Worm (Caenorhabditis elegans) whole organism, L4 larva: ENCODE results near the gene lpr-5.

ENCODE experiments used
- D1046.2 ChIP-seq: fragments of 200-800 bp; sonication (Bioruptor generic); IDR thresholded peaks from 2 replicates; pipeline ENCODE4 v1.3.6; 2022; ENCODE audit warnings: missing genetic modification characterization, missing compliant biosample characterization
- F44E2.7 ChIP-seq: fragments of 200-800 bp; sonication (Bioruptor generic); IDR thresholded peaks from 2 replicates; pipeline ENCODE4 v2.1.2; 2022; ENCODE audit warnings: missing genetic modification characterization, missing compliant biosample characterization
- F49E8.2 ChIP-seq: sonication (generic microtip); optimal IDR thresholded peaks from 2 replicates; lab custom pipeline; 2016; ENCODE audit warnings: missing compliant biosample characterization, mild to moderate bottlenecking, missing genetic modification characterization, borderline replicate concordance
- R02D3.7 ChIP-seq: fragments of 150-350 bp; sonication (generic microtip); optimal IDR thresholded peaks from 3 replicates; lab custom pipeline; 2014; ENCODE audit warnings: missing biosample characterization, missing genetic modification characterization
- Y75B8A.6 ChIP-seq: fragments of 200-800 bp; sonication (Bioruptor generic); IDR thresholded peaks from 2 replicates; pipeline ENCODE4 v1.3.6; 2022; ENCODE audit warnings: missing genetic modification reagents, missing genetic modification characterization, missing compliant biosample characterization
- attf-4 ChIP-seq: sonication (generic microtip); optimal IDR thresholded peaks from 3 replicates; lab custom pipeline; 2017; ENCODE audit warnings: missing biosample characterization, missing genetic modification characterization
- ceh-32 ChIP-seq: sonication (generic microtip); optimal IDR thresholded peaks from 2 replicates; lab custom pipeline; 2016; ENCODE audit warnings: mild to moderate bottlenecking, missing genetic modification characterization, missing compliant biosample characterization; ENCODE audit not compliant: poor library complexity
- daf-12 ChIP-seq: fragments of 150-350 bp; optimal IDR thresholded peaks from 2 replicates; lab custom pipeline; 2014; ENCODE audit warnings: missing biosample characterization, missing genetic modification reagents, missing genetic modification characterization
- daf-8 ChIP-seq: fragments of 200-800 bp; sonication (Bioruptor generic); IDR thresholded peaks from 2 replicates; pipeline ENCODE4 v1.3.6; 2022; ENCODE audit warnings: missing genetic modification characterization, missing compliant biosample characterization
- dmd-9 ChIP-seq: fragments of 200-800 bp; sonication (Bioruptor generic); IDR thresholded peaks from 2 replicates; pipeline ENCODE4 v1.3.6; 2022; ENCODE audit warnings: missing genetic modification reagents, missing genetic modification characterization, missing compliant biosample characterization
- dve-1 ChIP-seq: sonication (generic microtip); optimal IDR thresholded peaks from 2 replicates; lab custom pipeline; 2017; ENCODE audit warnings: antibody characterized with exemption, mild to moderate bottlenecking, missing genetic modification characterization, missing compliant biosample characterization; ENCODE audit not compliant: insufficient read depth
- egl-43 ChIP-seq: fragments of 200-800 bp; sonication (Bioruptor generic); IDR thresholded peaks from 2 replicates; pipeline ENCODE4 v1.3.6; 2022; ENCODE audit warnings: missing genetic modification reagents, missing genetic modification characterization, missing compliant biosample characterization
- fos-1 ChIP-seq: fragments of 150-350 bp; optimal IDR thresholded peaks from 2 replicates; lab custom pipeline; 2014; ENCODE audit warnings: missing biosample characterization, missing genetic modification characterization
- gei-8 ChIP-seq: fragments of 200-800 bp; sonication (Bioruptor generic); optimal IDR thresholded peaks from 2 replicates; lab custom pipeline; 2018; ENCODE audit warnings: mild to moderate bottlenecking, missing genetic modification characterization, missing compliant biosample characterization
- hmg-1.1 ChIP-seq: fragments of 200-800 bp; sonication (Bioruptor generic); IDR thresholded peaks from 2 replicates; pipeline ENCODE4 v1.3.6; 2022; ENCODE audit warnings: missing genetic modification reagents, missing genetic modification characterization, missing compliant biosample characterization
- lin-1 ChIP-seq: fragments of 200-800 bp; sonication (Bioruptor generic); IDR thresholded peaks from 2 replicates; pipeline ENCODE4 v1.3.6; 2022; ENCODE audit warnings: missing genetic modification reagents, missing genetic modification characterization, missing compliant biosample characterization
- lin-13 ChIP-seq: fragments of 150-350 bp; optimal IDR thresholded peaks from 2 replicates; lab custom pipeline; 2014; ENCODE audit warnings: missing biosample characterization, missing genetic modification reagents, missing genetic modification characterization
- lir-3 ChIP-seq: sonication (generic microtip); optimal IDR thresholded peaks from 2 replicates; lab custom pipeline; 2016; ENCODE audit warnings: mild to moderate bottlenecking, missing genetic modification characterization, missing compliant biosample characterization
- madf-5 ChIP-seq, 2 experiments: fragments of 200-800 bp; sonication (Bioruptor generic); IDR thresholded peaks; 2 replicates each; pipeline ENCODE4 v1.3.6; 2022; ENCODE audit warnings: missing compliant biosample characterization in 2 of 2, missing genetic modification characterization in 2 of 2
- madf-9 ChIP-seq: fragments of 200-800 bp; sonication (Bioruptor generic); conservative IDR thresholded peaks from 2 replicates; pipeline ENCODE4 v1.3.6; 2022; ENCODE audit warnings: missing genetic modification reagents, missing genetic modification characterization, missing compliant biosample characterization
- mes-2 ChIP-seq: sonication (generic microtip); optimal IDR thresholded peaks from 2 replicates; lab custom pipeline; 2016; ENCODE audit warnings: missing genotype, mild to moderate bottlenecking, missing genetic modification characterization, missing compliant biosample characterization; ENCODE audit not compliant: poor library complexity, severe bottlenecking
- mxl-2 ChIP-seq: fragments of 200-800 bp; sonication (Bioruptor generic); conservative IDR thresholded peaks from 2 replicates; pipeline ENCODE4 v1.3.6; 2022; ENCODE audit warnings: missing genetic modification reagents, missing genetic modification characterization, missing compliant biosample characterization
- mxl-3 ChIP-seq: fragments of 200-800 bp; sonication (Bioruptor generic); optimal IDR thresholded peaks from 2 replicates; lab custom pipeline; 2018; ENCODE audit warnings: mild to moderate bottlenecking, missing genetic modification characterization, missing compliant biosample characterization
- nhr-10 ChIP-seq: fragments of 150-350 bp; optimal IDR thresholded peaks from 2 replicates; lab custom pipeline; 2014; ENCODE audit warnings: missing biosample characterization, missing genetic modification characterization
- nhr-11 ChIP-seq: fragments of 150-350 bp; optimal IDR thresholded peaks from 2 replicates; lab custom pipeline; 2014; ENCODE audit warnings: missing biosample characterization, missing genetic modification characterization
- nhr-28 ChIP-seq: fragments of 150-350 bp; optimal IDR thresholded peaks from 2 replicates; lab custom pipeline; 2014; ENCODE audit warnings: missing biosample characterization, missing genetic modification characterization
- nhr-48 ChIP-seq: sonication (generic microtip); optimal IDR thresholded peaks from 2 replicates; lab custom pipeline; 2016; ENCODE audit warnings: mild to moderate bottlenecking, missing genetic modification characterization, missing compliant biosample characterization
- nhr-6 ChIP-seq: fragments of 150-350 bp; optimal IDR thresholded peaks from 2 replicates; lab custom pipeline; 2014; ENCODE audit warnings: missing biosample characterization, missing genetic modification characterization
- nhr-76 ChIP-seq: fragments of 150-350 bp; optimal IDR thresholded peaks from 2 replicates; lab custom pipeline; 2014; ENCODE audit warnings: missing biosample characterization, missing genetic modification characterization
- php-3 ChIP-seq: fragments of 200-800 bp; sonication (Bioruptor generic); IDR thresholded peaks from 2 replicates; pipeline ENCODE4 v1.3.6; 2022; ENCODE audit warnings: missing genetic modification reagents, missing genetic modification characterization, missing compliant biosample characterization
- pqm-1 ChIP-seq: sonication (generic microtip); optimal IDR thresholded peaks from 2 replicates; lab custom pipeline; 2017; ENCODE audit warnings: missing biosample characterization, missing genetic modification characterization
- rbr-2 ChIP-seq: sonication (generic microtip); optimal IDR thresholded peaks from 2 replicates; lab custom pipeline; 2016; ENCODE audit warnings: missing genotype, missing genetic modification characterization, missing compliant biosample characterization
- saeg-2 ChIP-seq: fragments of 200-800 bp; sonication (Bioruptor generic); IDR thresholded peaks from 2 replicates; pipeline ENCODE4 v1.3.6; 2022; ENCODE audit warnings: missing genetic modification reagents, missing genetic modification characterization, missing compliant biosample characterization
- set-16 ChIP-seq: fragments of 200-800 bp; sonication (Bioruptor generic); IDR thresholded peaks from 2 replicates; pipeline ENCODE4 v1.3.6; 2022; ENCODE audit warnings: missing genetic modification reagents, missing genetic modification characterization, missing compliant biosample characterization
- snpc-1.2 ChIP-seq: fragments of 200-800 bp; sonication (Bioruptor generic); IDR thresholded peaks from 2 replicates; pipeline ENCODE4 v1.3.6; 2022; ENCODE audit warnings: missing genetic modification reagents, missing genetic modification characterization, missing compliant biosample characterization
- spr-3 ChIP-seq: fragments of 200-800 bp; sonication (Bioruptor generic); optimal IDR thresholded peaks from 2 replicates; lab custom pipeline; 2018; ENCODE audit warnings: mild to moderate bottlenecking, missing genetic modification characterization, missing compliant biosample characterization
- tag-97 ChIP-seq: fragments of 200-800 bp; sonication (Bioruptor generic); IDR thresholded peaks from 2 replicates; pipeline ENCODE4 v1.3.6; 2022; ENCODE audit warnings: missing genetic modification characterization, missing compliant biosample characterization
- tra-1 ChIP-seq: fragments of 200-800 bp; sonication (Bioruptor generic); IDR thresholded peaks from 2 replicates; pipeline ENCODE4 v1.3.6; 2022; ENCODE audit warnings: missing genetic modification reagents, missing genetic modification characterization, missing compliant biosample characterization
- unc-130 ChIP-seq: sonication (generic microtip); optimal IDR thresholded peaks from 2 replicates; lab custom pipeline; 2016; ENCODE audit warnings: missing genetic modification reagents, missing genetic modification characterization, missing compliant biosample characterization
- unc-39 ChIP-seq: sonication (generic microtip); optimal IDR thresholded peaks from 2 replicates; lab custom pipeline; 2017; ENCODE audit warnings: missing biosample characterization, missing genetic modification characterization
- unc-62 ChIP-seq, 3 experiments: fragments of 150-350 bp in 1 of 3; sonication (generic microtip); optimal IDR thresholded peaks in 2 of 3; peaks in 1 of 3; 1 replicate in 1 of 3; 2 replicates in 2 of 3; lab custom pipeline; 2014 to 2017; ENCODE audit warnings: missing biosample characterization in 3 of 3, missing genetic modification characterization in 3 of 3, missing genetic modification reagents in 3 of 3, missing genotype in 1 of 3
- vab-7 ChIP-seq: fragments of 200-800 bp; sonication (Bioruptor generic); IDR thresholded peaks from 2 replicates; pipeline ENCODE4 v1.3.6; 2022; ENCODE audit warnings: missing genetic modification reagents, missing genetic modification characterization, missing compliant biosample characterization
- zag-1 ChIP-seq: fragments of 150-350 bp; optimal IDR thresholded peaks from 2 replicates; lab custom pipeline; 2014; ENCODE audit warnings: missing biosample characterization, missing genetic modification characterization
- zfp-2 ChIP-seq: sonication (generic microtip); optimal IDR thresholded peaks from 2 replicates; lab custom pipeline; 2016; ENCODE audit warnings: mild to moderate bottlenecking, missing genetic modification characterization, missing compliant biosample characterization
- zip-11 ChIP-seq: fragments of 200-800 bp; sonication (Bioruptor generic); IDR thresholded peaks from 2 replicates; pipeline ENCODE4 v1.3.6; 2022; ENCODE audit warnings: missing genetic modification characterization, missing compliant biosample characterization
- zip-2 ChIP-seq: fragments of 150-350 bp; optimal IDR thresholded peaks from 2 replicates; lab custom pipeline; 2014; ENCODE audit warnings: missing biosample characterization, missing genetic modification characterization
- ztf-11 ChIP-seq: fragments of 150-350 bp; optimal IDR thresholded peaks from 2 replicates; lab custom pipeline; 2014; ENCODE audit warnings: missing biosample characterization, missing genetic modification characterization

The lpr-5 gene

DNA sequence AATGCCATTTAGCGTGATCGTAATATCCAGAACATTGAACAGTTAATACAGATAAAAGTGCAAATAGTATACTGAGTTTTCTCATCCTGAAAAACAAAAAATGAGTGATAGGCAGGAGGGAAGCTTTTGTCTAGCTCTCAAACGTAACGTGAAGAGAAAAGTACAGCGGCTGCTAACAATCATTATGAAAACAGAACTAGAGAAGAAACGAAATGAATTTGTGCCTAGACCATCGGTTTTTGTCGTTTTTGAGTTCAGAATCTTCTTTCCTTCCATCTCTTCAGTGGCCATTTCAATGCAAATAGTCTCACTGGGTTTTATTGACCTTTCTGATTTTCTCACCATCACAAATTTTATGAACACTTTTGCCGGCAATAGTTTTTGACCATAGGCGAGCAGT is 23.2 kb downstream of the lpr-5 start, which contains the start of gene W04G3.7:
W04G3.7 (minus strand) TSS at position 101 of the 400 bp plus-strand sequence.
- no peak for TF ChIP-seq php-3 (GFP tag; lab: Robert Waterston, UW)
- TF ChIP-seq set-16 (GFP tag; lab: Robert Waterston, UW): no peak
- TF ChIP-seq snpc-1.2 (GFP tag; lab: Robert Waterston, UW): no peak
- no peak for TF ChIP-seq zip-11 (GFP tag; lab: Robert Waterston, UW)
- TF ChIP-seq Y75B8A.6 (GFP tag; lab: Robert Waterston, UW): no peak
- no peak for TF ChIP-seq unc-130 (GFP tag; lab: Kevin White, UChicago)
- no peak for TF ChIP-seq spr-3 (GFP tag; lab: Kevin White, UChicago)
- no peak for TF ChIP-seq vab-7
- TF ChIP-seq nhr-11 (tag; lab: Kevin White, UChicago): no peak
- no peak for TF ChIP-seq mes-2 (tag; lab: Kevin White, UChicago)
- no peak for TF ChIP-seq dmd-9
- no peak for TF ChIP-seq madf-9
- TF ChIP-seq unc-39 (tag; lab: Kevin White, UChicago): no peak

DNA sequence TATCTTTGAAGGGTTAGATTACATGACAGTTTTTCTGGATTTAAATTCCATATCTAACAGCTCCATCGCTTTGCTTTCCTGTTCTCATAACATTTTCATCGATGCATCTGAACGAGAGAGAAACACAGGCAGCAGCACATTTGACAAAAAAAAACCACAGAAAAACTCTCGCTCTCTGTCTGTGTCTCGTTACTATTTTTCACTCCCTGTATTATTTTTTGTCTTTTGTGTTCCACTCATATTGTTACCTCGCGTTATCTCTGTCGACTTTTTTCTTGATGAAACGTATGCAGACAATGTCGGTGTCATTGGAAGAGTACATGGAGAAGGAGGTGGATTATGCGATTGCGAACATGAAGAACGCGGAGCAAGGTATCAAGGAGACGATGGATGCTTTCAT is 27.0 kb downstream of the lpr-5 start, which contains the start of gene W04G3.11:
W04G3.11 (plus strand) TSS at position 244 of the 400 bp plus-strand sequence.
- TF ChIP-seq ztf-11 (tag; lab: Kevin White, UChicago) (no peak), egl-43 (GFP tag; lab: Robert Waterston, UW) (no peak), snpc-1.2 (GFP tag; lab: Robert Waterston, UW) (no peak), dve-1 (tag; lab: Kevin White, UChicago) (peak; percentile 46), php-3 (GFP tag; lab: Robert Waterston, UW) (no peak), F49E8.2 (tag; lab: Kevin White, UChicago) (no peak), lin-13 (no peak), pqm-1 (tag; lab: Kevin White, UChicago) (peak; percentile 46), unc-62 (GFP tag; optimal IDR thresholded peaks at IDR 0.05 in 1 of 2; lab: Kevin White, UChicago) (peak in 1 of 2 experiments; percentile 77), unc-62 (tag; optimal IDR thresholded peaks at IDR 0.05; lab: Kevin White, UChicago) (no peak), fos-1 (tag; lab: Kevin White, UChicago) (no peak), madf-5 (GFP tag; IDR thresholded peaks at IDR 0.05; lab: Robert Waterston, UW) (no peak), nhr-28 (peak; percentile 5), daf-12 (tag; lab: Kevin White, UChicago) (no peak), zip-2 (tag; lab: Kevin White, UChicago) (no peak), nhr-48 (tag; lab: Kevin White, UChicago) (no peak), D1046.2 (GFP tag; lab: Robert Waterston, UW) (no peak), zag-1 (tag; lab: Kevin White, UChicago) (no peak), attf-4 (tag; lab: Kevin White, UChicago) (no peak), hmg-1.1 (GFP tag; lab: Robert Waterston, UW) (no peak), set-16 (GFP tag; lab: Robert Waterston, UW) (no peak), zip-11 (GFP tag; lab: Robert Waterston, UW) (no peak), spr-3 (GFP tag; lab: Kevin White, UChicago) (no peak), nhr-6 (peak; percentile 15), saeg-2 (GFP tag; lab: Robert Waterston, UW) (no peak), ceh-32 (tag; lab: Kevin White, UChicago) (no peak)

ce11 chrX:11093985-11094593 is 32.2 kb downstream of the lpr-5 start:
- peak; percentile 100 for TF ChIP-seq hmg-1.1 (GFP tag; lab: Robert Waterston, UW)
- peak; percentile 70 for TF ChIP-seq F49E8.2 (tag; lab: Kevin White, UChicago)
- TF ChIP-seq rbr-2 (tag; lab: Kevin White, UChicago): peak; percentile 100
- peak; percentile 88 for TF ChIP-seq nhr-76
- TF ChIP-seq F44E2.7 (GFP tag; lab: Robert Waterston, UW): 0 out of 2 replicates have a peak, but pooled peaks have one; percentile 81
- TF ChIP-seq tag-97: peak; percentile 97
- peak; percentile 95 for TF ChIP-seq gei-8
- TF ChIP-seq madf-9: peak; percentile 99
- TF ChIP-seq nhr-10 (tag; lab: Kevin White, UChicago): peak; percentile 100
- peak; percentile 36 for TF ChIP-seq R02D3.7
- peak; percentile 98 for TF ChIP-seq mxl-3 (GFP tag; lab: Kevin White, UChicago)
- TF ChIP-seq mxl-2 (GFP tag; lab: Robert Waterston, UW): peak; percentile 91
- TF ChIP-seq lir-3 (tag; lab: Kevin White, UChicago): peak; percentile 94
- TF ChIP-seq lin-1 (GFP tag; lab: Robert Waterston, UW): peak; percentile 97
- TF ChIP-seq daf-8: peak; percentile 93; the same call in 1 of the 2 replicates
- peak; percentile 97 for TF ChIP-seq nhr-11 (tag; lab: Kevin White, UChicago)
- TF ChIP-seq tra-1 (GFP tag; lab: Robert Waterston, UW): peak; percentile 98
- TF ChIP-seq zfp-2: peak; percentile 90
